Worm (Caenorhabditis elegans) whole organism, L1 larva: ENCODE data around the gene ctbp-1.

ENCODE experiments used
- dpl-1 ChIP-seq, 3 experiments: fragments of 150-350 bp in 2 of 3; sonication (generic microtip) in 1 of 3; optimal IDR thresholded peaks; 2 replicates each; lab custom pipeline; 2014 to 2017; ENCODE audit warnings: missing biosample characterization in 3 of 3, missing genetic modification characterization in 3 of 3, missing genetic modification reagents in 3 of 3
- lin-15B ChIP-seq: fragments of 150-350 bp; sonication (generic microtip); optimal IDR thresholded peaks from 3 replicates; lab custom pipeline; 2014; ENCODE audit warnings: missing biosample characterization, missing genetic modification characterization
- pag-3 ChIP-seq: sonication (generic microtip); optimal IDR thresholded peaks from 2 replicates; lab custom pipeline; 2017; ENCODE audit warnings: missing genetic modification characterization, mild to moderate bottlenecking, missing compliant biosample characterization, antibody characterized with exemption, borderline replicate concordance; ENCODE audit not compliant: insufficient read depth
- snpc-4 ChIP-seq: fragments of 150-350 bp; optimal IDR thresholded peaks from 2 replicates; lab custom pipeline; 2014; ENCODE audit warnings: missing biosample characterization, missing genetic modification characterization
- unc-62 ChIP-seq: fragments of 150-350 bp; optimal IDR thresholded peaks from 2 replicates; lab custom pipeline; 2014; ENCODE audit warnings: missing biosample characterization, missing genetic modification reagents, missing genetic modification characterization
- unc-86 ChIP-seq: sonication (generic microtip); optimal IDR thresholded peaks from 2 replicates; lab custom pipeline; 2016; ENCODE audit warnings: missing genetic modification characterization, missing compliant biosample characterization

- TF ChIP-seq unc-62 (GFP tag; lab: Kevin White, UChicago) (no peak), dpl-1 (GFP tag; optimal IDR thresholded peaks at IDR 0.05; lab: Kevin White, UChicago) (no peak), lin-15B (tag; lab: Kevin White, UChicago) (no peak), pag-3 (no peak), snpc-4 (tag; lab: Kevin White, UChicago) (no peak), unc-86 (tag; lab: Kevin White, UChicago) (no peak)
These were observed 10.4 kb upstream of the ctbp-1 start for ce11 chrX:5852113-5852512.
